Fruit fly (Drosophila melanogaster): Measurements from ENCODE around the gene dpr20.

DNA sequence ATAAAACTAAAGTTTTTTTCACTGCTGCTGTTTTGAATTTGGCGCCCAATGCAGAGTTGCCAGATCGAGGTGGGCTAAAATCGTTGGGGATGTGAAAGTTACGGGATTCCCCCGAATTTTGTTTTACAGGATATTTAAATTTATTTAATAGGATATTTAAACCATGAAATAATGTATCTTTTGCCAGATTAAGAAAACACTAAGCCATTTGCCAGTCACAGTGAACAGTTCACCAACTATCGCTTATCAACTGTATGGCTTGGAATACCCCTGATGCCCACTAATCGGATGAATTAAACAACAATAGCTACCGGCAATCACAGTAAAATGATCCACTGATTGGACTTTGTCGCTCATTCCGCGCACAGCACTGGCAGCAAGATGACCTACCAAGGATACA lies 6.0 kb downstream of the dpr20 start, which contains the start of gene Dci:
- TF ChIP-seq insv (optimal IDR thresholded peaks at IDR 0.05) (no peak), psq (optimal IDR thresholded peaks at IDR 0.05) (no peak), h (optimal IDR thresholded peaks at IDR 0.05) (no peak), Myc (optimal IDR thresholded peaks at IDR 0.05) (no peak), ttk (optimal IDR thresholded peaks at IDR 0.05) (no peak), Sin3A (optimal IDR thresholded peaks at IDR 0.05) (no peak)
